Fruit fly (Drosophila melanogaster) whole organism, embryonic: Measurements from ENCODE around the gene CG43799.

Experiments used
- Ada2b ChIP-seq: fragments of 200-800 bp; sonication (Bioruptor generic); IDR thresholded peaks from 2 replicates; pipeline ENCODE4 v1.3.6; 2022; ENCODE audit warnings: missing biosample characterization, missing genetic modification characterization
- BtbVII ChIP-seq: fragments of 200-800 bp; sonication (Bioruptor generic); optimal IDR thresholded peaks from 3 replicates; lab custom pipeline; 2017; ENCODE audit warnings: missing biosample characterization, mild to moderate bottlenecking, missing genetic modification characterization
- CG11560 ChIP-seq: fragments of 200-800 bp; sonication (Bioruptor generic); IDR thresholded peaks from 3 replicates; pipeline ENCODE4 v1.3.6; 2022; ENCODE audit warnings: missing biosample characterization, missing genetic modification characterization
- CG11695 ChIP-seq: fragments of 200-800 bp; sonication (Bioruptor generic); IDR thresholded peaks from 3 replicates; pipeline ENCODE4 v1.3.6; 2022; ENCODE audit warnings: missing biosample characterization, missing genetic modification characterization
- CG11723 ChIP-seq: fragments of 200-800 bp; sonication (Bioruptor generic); optimal IDR thresholded peaks from 2 replicates; lab custom pipeline; 2017; ENCODE audit warnings: missing biosample characterization, mild to moderate bottlenecking, missing genetic modification characterization
- CG13296 ChIP-seq: fragments of 200-800 bp; sonication (Bioruptor generic); optimal IDR thresholded peaks from 3 replicates; lab custom pipeline; 2018; ENCODE audit warnings: missing biosample characterization, mild to moderate bottlenecking, missing genetic modification characterization
- CG14965 ChIP-seq: fragments of 200-800 bp; sonication (Bioruptor generic); optimal IDR thresholded peaks from 2 replicates; lab custom pipeline; 2016; ENCODE audit warnings: missing biosample characterization, missing genetic modification characterization, borderline replicate concordance
- CG15011 ChIP-seq: fragments of 200-800 bp; sonication (Bioruptor generic); optimal IDR thresholded peaks from 3 replicates; lab custom pipeline; 2018; ENCODE audit warnings: missing biosample characterization, mild to moderate bottlenecking, missing genetic modification characterization
- CG15601 ChIP-seq: fragments of 200-800 bp; sonication (Bioruptor generic); optimal IDR thresholded peaks from 3 replicates; lab custom pipeline; 2019; ENCODE audit warnings: missing biosample characterization, mild to moderate bottlenecking, missing genetic modification characterization, moderate library complexity
- CG1602 ChIP-seq: fragments of 200-800 bp; sonication (Bioruptor generic); optimal IDR thresholded peaks from 3 replicates; lab custom pipeline; 2016; ENCODE audit warnings: missing biosample characterization, missing genetic modification characterization
- CG1603 ChIP-seq: fragments of 200-800 bp; sonication (Bioruptor generic); optimal IDR thresholded peaks from 2 replicates; lab custom pipeline; 2019; ENCODE audit warnings: missing biosample characterization, mild to moderate bottlenecking, missing genetic modification characterization, moderate library complexity
- CG17385 ChIP-seq: fragments of 200-800 bp; sonication (Bioruptor generic); optimal IDR thresholded peaks from 3 replicates; lab custom pipeline; 2018; ENCODE audit warnings: missing biosample characterization, mild to moderate bottlenecking, missing genetic modification characterization
- CG17568 ChIP-seq: fragments of 200-800 bp; sonication (Bioruptor generic); optimal IDR thresholded peaks from 2 replicates; lab custom pipeline; 2018; ENCODE audit warnings: missing biosample characterization, mild to moderate bottlenecking, missing genetic modification characterization, moderate library complexity
- CG18599 ChIP-seq: fragments of 200-800 bp; sonication (Bioruptor generic); optimal IDR thresholded peaks from 3 replicates; lab custom pipeline; 2017; ENCODE audit warnings: missing biosample characterization, missing genetic modification characterization, mild to moderate bottlenecking, moderate library complexity, missing genetic modification reagents
- CG2120 ChIP-seq: fragments of 200-800 bp; sonication (Bioruptor generic); optimal IDR thresholded peaks from 3 replicates; lab custom pipeline; 2016; ENCODE audit warnings: missing biosample characterization, missing genetic modification characterization
- CG33213 ChIP-seq: fragments of 200-800 bp; sonication (Bioruptor generic); optimal IDR thresholded peaks from 3 replicates; lab custom pipeline; 2016; ENCODE audit warnings: missing biosample characterization, missing genetic modification characterization
- CG4854 ChIP-seq: fragments of 200-800 bp; sonication (Bioruptor generic); optimal IDR thresholded peaks from 2 replicates; lab custom pipeline; 2016; ENCODE audit warnings: missing biosample characterization, missing genetic modification characterization, inconsistent platforms
- CG6689 ChIP-seq: fragments of 200-800 bp; sonication (Bioruptor generic); IDR thresholded peaks from 2 replicates; pipeline ENCODE4 v1.3.6; 2022; ENCODE audit warnings: missing biosample characterization, missing genetic modification characterization
- CG6791 ChIP-seq: fragments of 200-800 bp; sonication (Bioruptor generic); IDR thresholded peaks from 3 replicates; pipeline ENCODE4 v1.3.6; 2022; ENCODE audit warnings: missing biosample characterization, missing genetic modification characterization; ENCODE audit not compliant: partially characterized antibody
- CG6813 ChIP-seq: fragments of 200-800 bp; sonication (Bioruptor generic); optimal IDR thresholded peaks from 2 replicates; lab custom pipeline; 2017; ENCODE audit warnings: missing biosample characterization, missing genetic modification characterization, mild to moderate bottlenecking, moderate library complexity, missing genetic modification reagents
- CG6854 ChIP-seq: fragments of 200-800 bp; sonication (Bioruptor generic); optimal IDR thresholded peaks from 3 replicates; lab custom pipeline; 2017; ENCODE audit warnings: missing biosample characterization, mild to moderate bottlenecking, missing genetic modification characterization
- CG7556 ChIP-seq: fragments of 200-800 bp; sonication (Bioruptor generic); optimal IDR thresholded peaks from 2 replicates; lab custom pipeline; 2017; ENCODE audit warnings: missing biosample characterization, mild to moderate bottlenecking, missing genetic modification characterization
- CG8388 ChIP-seq: fragments of 200-800 bp; sonication (Bioruptor generic); optimal IDR thresholded peaks from 2 replicates; lab custom pipeline; 2019; ENCODE audit warnings: missing biosample characterization, mild to moderate bottlenecking, missing genetic modification characterization, moderate library complexity
- CG9609 ChIP-seq: fragments of 200-800 bp; sonication (Bioruptor generic); optimal IDR thresholded peaks from 3 replicates; lab custom pipeline; 2016; ENCODE audit warnings: missing biosample characterization, missing genetic modification characterization
- CTCF ChIP-seq: fragments of 200-800 bp; sonication (Bioruptor generic); optimal IDR thresholded peaks from 2 replicates; lab custom pipeline; 2017; ENCODE audit warnings: missing biosample characterization, mild to moderate bottlenecking, missing genetic modification characterization, moderate library complexity
- CkIIα-i1 ChIP-seq: fragments of 200-800 bp; sonication (Bioruptor generic); IDR thresholded peaks from 2 replicates; pipeline ENCODE4 v1.3.6; 2022; ENCODE audit warnings: missing biosample characterization, missing genetic modification characterization
- Deaf1 ChIP-seq: fragments of 200-800 bp; optimal IDR thresholded peaks from 3 replicates; lab custom pipeline; 2019; ENCODE audit warnings: missing biosample characterization, mild to moderate bottlenecking, missing genetic modification characterization, moderate library complexity
- ERR ChIP-seq: fragments of 200-800 bp; sonication (Bioruptor generic); optimal IDR thresholded peaks from 2 replicates; lab custom pipeline; 2016; ENCODE audit warnings: missing biosample characterization, missing genetic modification characterization
- H2.0 ChIP-seq: fragments of 200-800 bp; sonication (Bioruptor generic); IDR thresholded peaks from 2 replicates; pipeline ENCODE4 v1.3.6; 2022; ENCODE audit warnings: missing biosample characterization, missing genetic modification characterization
- Hey ChIP-seq: fragments of 200-800 bp; sonication (Bioruptor generic); optimal IDR thresholded peaks from 3 replicates; lab custom pipeline; 2018; ENCODE audit warnings: missing biosample characterization, mild to moderate bottlenecking, missing genetic modification characterization
- Hr51 ChIP-seq, 2 experiments: fragments of 200-800 bp; sonication (Bioruptor generic); optimal IDR thresholded peaks; 2 replicates in 1 of 2; 3 replicates in 1 of 2; lab custom pipeline; 2016 to 2018; ENCODE audit warnings: missing biosample characterization in 2 of 2, missing genetic modification characterization in 2 of 2, mild to moderate bottlenecking in 1 of 2, moderate library complexity in 1 of 2
- Meics ChIP-seq: fragments of 200-800 bp; sonication (Bioruptor generic); optimal IDR thresholded peaks from 2 replicates; lab custom pipeline; 2017; ENCODE audit warnings: missing biosample characterization, mild to moderate bottlenecking, missing genetic modification characterization
- NFAT ChIP-seq: fragments of 200-800 bp; sonication (Bioruptor generic); IDR thresholded peaks from 2 replicates; pipeline ENCODE4 v1.3.6; 2022; ENCODE audit warnings: missing biosample characterization, missing genetic modification characterization
- Opbp ChIP-seq: fragments of 200-800 bp; sonication (Bioruptor generic); IDR thresholded peaks from 3 replicates; pipeline ENCODE4 v1.3.6; 2022; ENCODE audit warnings: missing biosample characterization, missing genetic modification characterization; ENCODE audit not compliant: partially characterized antibody
- TFAM ChIP-seq: fragments of 200-800 bp; sonication (Bioruptor generic); optimal IDR thresholded peaks from 2 replicates; lab custom pipeline; 2017; ENCODE audit warnings: missing biosample characterization, missing genetic modification characterization, inconsistent platforms
- Xbp1 ChIP-seq: fragments of 200-800 bp; sonication (Bioruptor generic); optimal IDR thresholded peaks from 3 replicates; lab custom pipeline; 2016; ENCODE audit warnings: missing biosample characterization, mild to moderate bottlenecking, missing genetic modification characterization
- caup ChIP-seq: fragments of 200-800 bp; sonication (Bioruptor generic); optimal IDR thresholded peaks from 3 replicates; lab custom pipeline; 2017; ENCODE audit warnings: missing biosample characterization, mild to moderate bottlenecking, missing genetic modification characterization, moderate library complexity; ENCODE audit not compliant: severe bottlenecking
- dpn ChIP-seq, 2 experiments: fragments of 200-800 bp; sonication (Bioruptor generic); optimal IDR thresholded peaks; 3 replicates each; lab custom pipeline; 2016; ENCODE audit warnings: missing biosample characterization in 2 of 2, missing genetic modification characterization in 2 of 2
- fd3F ChIP-seq: fragments of 200-800 bp; sonication (Bioruptor generic); optimal IDR thresholded peaks from 2 replicates; lab custom pipeline; 2018; ENCODE audit warnings: missing biosample characterization, mild to moderate bottlenecking, missing genetic modification characterization, moderate library complexity
- kay ChIP-seq: fragments of 200-800 bp; sonication (Bioruptor generic); optimal IDR thresholded peaks from 2 replicates; lab custom pipeline; 2016; ENCODE audit warnings: missing biosample characterization, missing genetic modification characterization
- lbe ChIP-seq: fragments of 200-800 bp; sonication (Bioruptor generic); optimal IDR thresholded peaks from 2 replicates; lab custom pipeline; 2016; ENCODE audit warnings: missing biosample characterization, mild to moderate bottlenecking, missing genetic modification characterization
- lmd ChIP-seq: fragments of 200-800 bp; sonication (Bioruptor generic); IDR thresholded peaks from 2 replicates; pipeline ENCODE4 v1.3.6; 2022; ENCODE audit warnings: missing biosample characterization, missing genetic modification characterization
- pan ChIP-seq, 4 experiments: fragments of >200 bp in 3 of 4; fragments of 200-800 bp in 1 of 4; sonication (Bioruptor generic) in 1 of 4; optimal IDR thresholded peaks in 3 of 4; IDR thresholded peaks in 1 of 4; 2 replicates each; pipeline versions ENCODE4 v1.3.6 to Lab custom; 2017 to 2022; ENCODE audit warnings: missing biosample characterization in 2 of 4, missing genetic modification characterization in 2 of 4, mixed read lengths in 1 of 4
- pfk ChIP-seq: fragments of 200-800 bp; sonication (Bioruptor generic); optimal IDR thresholded peaks from 2 replicates; lab custom pipeline; 2018; ENCODE audit warnings: missing biosample characterization, mild to moderate bottlenecking, missing genetic modification characterization, moderate library complexity
- so ChIP-seq: fragments of 200-800 bp; sonication (Bioruptor generic); IDR thresholded peaks from 3 replicates; pipeline ENCODE4 v1.3.6; 2022; ENCODE audit warnings: missing biosample characterization, missing genetic modification characterization
- tin ChIP-seq: fragments of 200-800 bp; sonication (Bioruptor generic); optimal IDR thresholded peaks from 3 replicates; lab custom pipeline; 2016; ENCODE audit warnings: missing biosample characterization, missing genetic modification characterization
- wek ChIP-seq: fragments of 200-800 bp; sonication (Bioruptor generic); optimal IDR thresholded peaks from 3 replicates; lab custom pipeline; 2018; ENCODE audit warnings: missing biosample characterization, mild to moderate bottlenecking, missing genetic modification characterization, moderate library complexity
- zf30C ChIP-seq: fragments of 200-800 bp; sonication (Bioruptor generic); optimal IDR thresholded peaks from 3 replicates; lab custom pipeline; 2018; ENCODE audit warnings: missing biosample characterization, mild to moderate bottlenecking, missing genetic modification characterization

Gene CG43799

DNA sequence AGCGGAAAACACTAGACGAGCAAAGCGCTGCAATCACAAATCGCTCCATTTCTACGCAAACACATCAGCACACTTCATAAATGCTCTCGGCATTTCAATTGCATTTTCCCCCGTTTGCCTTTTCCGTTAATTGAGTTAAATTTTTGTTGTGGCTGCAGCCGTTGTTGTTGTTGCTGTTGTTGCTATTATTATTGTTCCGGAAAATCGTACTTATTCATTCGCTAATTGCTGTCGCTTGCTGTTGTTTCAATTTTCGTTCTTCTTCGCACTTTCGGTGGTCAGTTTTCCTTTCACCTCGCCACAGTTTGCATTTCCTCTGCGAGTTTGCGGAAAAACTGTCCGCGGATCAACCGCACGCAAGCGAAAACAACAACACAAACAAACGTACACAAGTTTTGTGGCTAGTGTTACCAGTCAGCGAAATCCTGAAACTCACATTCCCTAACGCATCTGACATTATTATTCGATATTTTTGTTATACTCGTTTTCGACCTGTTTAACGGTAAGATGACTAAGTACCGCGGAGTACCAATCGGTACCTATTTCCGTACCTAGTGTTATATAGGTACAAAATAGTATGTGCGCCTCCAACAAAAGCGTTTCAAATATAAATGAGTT is 7.8 kb upstream of the CG43799 start, which contains the start of gene CG13784 (continued):
- TF ChIP-seq CG15601 (tag; lab: Kevin White, UChicago) (peak; percentile 35), CG11695 (GFP tag; lab: Robert Waterston, UW) (peak; percentile 23; the same call in 1 of the 3 replicates), pfk (GFP tag; lab: Kevin White, UChicago) (peak; percentile 21), CG6854 (no peak), Ada2b (GFP tag; lab: Robert Waterston, UW) (0 out of 2 replicates have a peak, but pooled peaks have one; percentile 11), caup (GFP tag; lab: Kevin White, UChicago) (peak; percentile 54), lmd (GFP tag; lab: Robert Waterston, UW) (peak; percentile 26; the same call in 1 of the 2 replicates), TFAM (no peak), NFAT (GFP tag; lab: Robert Waterston, UW) (no peak; the same call in 1 of the 2 replicates), CTCF (GFP tag; lab: Kevin White, UChicago) (no peak), CG14965 (GFP tag; lab: Kevin White, UChicago) (no peak), Deaf1 (tag; lab: Kevin White, UChicago) (no peak), CG6813 (GFP tag; lab: Kevin White, UChicago) (peak; percentile 56), lbe (GFP tag; lab: Kevin White, UChicago) (peak; percentile 23), Xbp1 (GFP tag; lab: Kevin White, UChicago) (peak; percentile 36), CkIIα-i1 (GFP tag; lab: Robert Waterston, UW) (no peak), CG1603 (peak; percentile 82), pan (optimal IDR thresholded peaks at IDR 0.05; lab: Kevin White, UChicago) (no peak), pan (GFP tag; optimal IDR thresholded peaks at IDR 0.05 in 1 of 2, IDR thresholded peaks at IDR 0.05 in 1 of 2) (no peak), BtbVII (GFP tag; lab: Kevin White, UChicago) (peak; percentile 33), CG17385 (GFP tag; lab: Kevin White, UChicago) (peak; percentile 13), CG6689 (GFP tag; lab: Robert Waterston, UW) (no peak), tin (GFP tag; lab: Kevin White, UChicago) (peak; percentile 17), CG13296 (peak; percentile 18), CG33213 (GFP tag; lab: Kevin White, UChicago) (peak; percentile 69), CG7556 (no peak), CG1602 (GFP tag; lab: Kevin White, UChicago) (no peak), CG15011 (GFP tag; lab: Kevin White, UChicago) (no peak), CG4854 (no peak), CG9609 (GFP tag; lab: Kevin White, UChicago) (no peak), so (no peak), H2.0 (GFP tag; lab: Robert Waterston, UW) (0 out of 2 replicates have a peak, but pooled peaks have one; percentile 26), Meics (GFP tag; lab: Kevin White, UChicago) (peak; percentile 26), zf30C (GFP tag; lab: Kevin White, UChicago) (no peak), Hr51 (GFP tag; optimal IDR thresholded peaks at IDR 0.05; lab: Kevin White, UChicago) (no peak), Opbp (peak; percentile 72), CG2120 (peak; percentile 55), Hey (tag; lab: Kevin White, UChicago) (no peak), CG8388 (no peak), CG18599 (GFP tag; lab: Kevin White, UChicago) (peak; percentile 43), CG11723 (GFP tag; lab: Kevin White, UChicago) (peak; percentile 42), CG6791 (GFP tag; lab: Robert Waterston, UW) (peak; percentile 58), CG11560 (tag; lab: Robert Waterston, UW) (peak; percentile 94; the same call in 2 of the 3 replicates), wek (GFP tag; lab: Kevin White, UChicago) (peak; percentile 50), dpn (GFP tag; optimal IDR thresholded peaks at IDR 0.05; lab: Kevin White, UChicago) (peak in 1 of 2 experiments; percentile 28), CG17568 (GFP tag; lab: Kevin White, UChicago) (no peak), fd3F (peak; percentile 6), kay (GFP tag; lab: Kevin White, UChicago) (peak; percentile 35), ERR (GFP tag; lab: Kevin White, UChicago) (no peak)
